In the genomic region with DNA sequence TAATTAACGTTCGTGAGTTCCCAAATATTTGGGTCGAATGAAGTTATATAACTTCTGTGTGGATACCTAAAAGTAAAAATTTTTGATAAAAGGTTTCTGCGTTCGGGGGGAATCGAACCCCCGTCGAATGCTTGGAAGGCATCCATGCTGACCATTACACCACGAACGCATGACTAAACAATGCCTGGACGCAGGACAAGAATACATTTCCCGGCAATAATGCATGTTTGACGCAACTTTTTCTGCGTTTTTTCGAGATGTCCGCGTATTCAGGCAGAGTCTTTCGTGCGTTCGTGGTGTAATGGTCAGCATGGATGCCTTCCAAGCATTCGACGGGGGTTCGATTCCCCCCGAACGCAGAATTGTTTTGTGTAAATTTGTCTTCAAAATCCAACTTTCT, we compare ENCODE assay signal across 2 worm cellular contexts.
TF ChIP-seq lines count a peak whose summit lies in the region.

No protein-coding gene starts in this region.

TF ChIP-seq in whole organism, L2 larva, 48 proteins besides CTCF, POLR2A, EP300 and RAD21 (continued from another document):
- peak; percentile 51 for TF ChIP-seq nhr-129 (tag; optimal IDR thresholded peaks at IDR 0.05; lab: Kevin White, UChicago)

TF ChIP-seq in whole organism, L4 larva, 104 proteins besides CTCF, POLR2A, EP300 and RAD21 (continued from another document):
- TF ChIP-seq R02D3.7 (tag; optimal IDR thresholded peaks at IDR 0.05; lab: Kevin White, UChicago), result no peak
- TF ChIP-seq nhr-10 (tag; optimal IDR thresholded peaks at IDR 0.05; lab: Kevin White, UChicago), result no peak
- TF ChIP-seq mdl-1 (tag; optimal IDR thresholded peaks at IDR 0.05; lab: Kevin White, UChicago), result peak in 1 of 2 experiments; percentile 62
- peak; percentile 92 for TF ChIP-seq snpc-1.2 (GFP tag; IDR thresholded peaks at IDR 0.05; lab: Robert Waterston, UW)
- peak; percentile 89 for TF ChIP-seq madf-9 (GFP tag; conservative IDR thresholded peaks at IDR 0.05; lab: Robert Waterston, UW)
- TF ChIP-seq hif-1 (tag; optimal IDR thresholded peaks at IDR 0.05; lab: Kevin White, UChicago), result peak; percentile 21 to 53
- TF ChIP-seq F37D6.2 (tag; optimal IDR thresholded peaks at IDR 0.05; lab: Kevin White, UChicago), result peak; percentile 61
- TF ChIP-seq nhr-237 (tag; optimal IDR thresholded peaks at IDR 0.05; lab: Kevin White, UChicago), result no peak
- peak; percentile 95 for TF ChIP-seq arid-1 (GFP tag; conservative IDR thresholded peaks at IDR 0.05; lab: Robert Waterston, UW)
- TF ChIP-seq nhr-28 (tag; optimal IDR thresholded peaks at IDR 0.05; lab: Kevin White, UChicago), result peak; percentile 54
- peak; percentile 76 for TF ChIP-seq spr-3 (GFP tag; optimal IDR thresholded peaks at IDR 0.05; lab: Kevin White, UChicago)
- TF ChIP-seq daf-8 (GFP tag; IDR thresholded peaks at IDR 0.05; lab: Robert Waterston, UW), result peak; percentile 74; the same call in 1 of the 2 replicates
- TF ChIP-seq dmd-6 (GFP tag; IDR thresholded peaks at IDR 0.05; lab: Robert Waterston, UW), result peak; percentile 86
- TF ChIP-seq ceh-28 (tag; optimal IDR thresholded peaks at IDR 0.05; lab: Kevin White, UChicago), result no peak
- TF ChIP-seq ama-1 (optimal IDR thresholded peaks at IDR 0.05; lab: Kevin White, UChicago), result no peak
- TF ChIP-seq sdz-12 (GFP tag; optimal IDR thresholded peaks at IDR 0.05; lab: Kevin White, UChicago), result peak; percentile 63
- peak; percentile 71 to 74; a peak in 3 of 4 replicates for TF ChIP-seq madf-5 (GFP tag; IDR thresholded peaks at IDR 0.05; lab: Robert Waterston, UW)
- peak; percentile 79 for TF ChIP-seq php-3 (GFP tag; IDR thresholded peaks at IDR 0.05; lab: Robert Waterston, UW)
- peak; percentile 90 for TF ChIP-seq Y48G9A.11 (GFP tag; IDR thresholded peaks at IDR 0.05; lab: Robert Waterston, UW)
- TF ChIP-seq T20F7.1 (GFP tag; optimal IDR thresholded peaks at IDR 0.05; lab: Kevin White, UChicago), result peak; percentile 70
- TF ChIP-seq dmd-9 (GFP tag; IDR thresholded peaks at IDR 0.05; lab: Robert Waterston, UW), result peak; percentile 89
- peak; percentile 57 for TF ChIP-seq spr-1 (tag; optimal IDR thresholded peaks at IDR 0.05; lab: Kevin White, UChicago)
- TF ChIP-seq skn-1 (tag; optimal IDR thresholded peaks at IDR 0.05; lab: Kevin White, UChicago), result no peak
- TF ChIP-seq D1046.2 (GFP tag; IDR thresholded peaks at IDR 0.05; lab: Robert Waterston, UW), result peak; percentile 90
- peak; percentile 74 for TF ChIP-seq lir-3 (tag; optimal IDR thresholded peaks at IDR 0.05; lab: Kevin White, UChicago)
- TF ChIP-seq duxl-1 (tag; optimal IDR thresholded peaks at IDR 0.05; lab: Kevin White, UChicago; ENCODE audit: poor library complexity), result peak; percentile 91
- TF ChIP-seq nhr-111 (GFP tag; optimal IDR thresholded peaks at IDR 0.05; lab: Kevin White, UChicago), result no peak
- no peak for TF ChIP-seq ceh-32 (tag; optimal IDR thresholded peaks at IDR 0.05; lab: Kevin White, UChicago; ENCODE audit: poor library complexity)
- TF ChIP-seq Y105C5A.15 (GFP tag; IDR thresholded peaks at IDR 0.05; lab: Robert Waterston, UW), result peak; percentile 69
- TF ChIP-seq egl-27 (tag; optimal IDR thresholded peaks at IDR 0.05; lab: Kevin White, UChicago), result no peak
- peak; percentile 77 for TF ChIP-seq zip-2 (tag; optimal IDR thresholded peaks at IDR 0.05; lab: Kevin White, UChicago)
- peak; percentile 82 to 83 for TF ChIP-seq daf-16 (GFP tag; optimal IDR thresholded peaks at IDR 0.05; lab: Kevin White, UChicago)
- TF ChIP-seq daf-16 (tag; optimal IDR thresholded peaks at IDR 0.05; lab: Kevin White, UChicago), result peak; percentile 81
- TF ChIP-seq unc-62 (GFP tag; optimal IDR thresholded peaks at IDR 0.05 in 1 of 2; lab: Kevin White, UChicago), result peak in 1 of 2 experiments; percentile 81
- TF ChIP-seq unc-62 (tag; optimal IDR thresholded peaks at IDR 0.05; lab: Kevin White, UChicago), result no peak
- peak; percentile 92 for TF ChIP-seq hmg-1.1 (GFP tag; IDR thresholded peaks at IDR 0.05; lab: Robert Waterston, UW)
- TF ChIP-seq F10B5.3 (tag; optimal IDR thresholded peaks at IDR 0.05; lab: Kevin White, UChicago), result peak; percentile 36
- peak; percentile 70 for TF ChIP-seq Y5F2A.4 (GFP tag; optimal IDR thresholded peaks at IDR 0.05; lab: Kevin White, UChicago)
- TF ChIP-seq mdt-29 (GFP tag; IDR thresholded peaks at IDR 0.05; lab: Robert Waterston, UW), result peak; percentile 84
- TF ChIP-seq attf-4 (tag; optimal IDR thresholded peaks at IDR 0.05; lab: Kevin White, UChicago), result no peak
- peak; percentile 93 for TF ChIP-seq tra-1 (GFP tag; IDR thresholded peaks at IDR 0.05; lab: Robert Waterston, UW)
- TF ChIP-seq dmd-8 (GFP tag; IDR thresholded peaks at IDR 0.05; lab: Robert Waterston, UW), result peak; percentile 95
- TF ChIP-seq T26A8.4 (GFP tag; IDR thresholded peaks at IDR 0.05; lab: Robert Waterston, UW), result peak; percentile 94
- peak; percentile 87 for TF ChIP-seq zfp-3 (GFP tag; conservative IDR thresholded peaks at IDR 0.05; lab: Robert Waterston, UW)
- TF ChIP-seq nhr-48 (tag; optimal IDR thresholded peaks at IDR 0.05; lab: Kevin White, UChicago), result peak; percentile 48
- peak; percentile 84 for TF ChIP-seq nhr-42 (GFP tag; IDR thresholded peaks at IDR 0.05; lab: Robert Waterston, UW)
- peak; percentile 76 for TF ChIP-seq mep-1 (tag; optimal IDR thresholded peaks at IDR 0.05; lab: Kevin White, UChicago)
- peak; percentile 94 for TF ChIP-seq ctbp-1 (GFP tag; IDR thresholded peaks at IDR 0.05; lab: Robert Waterston, UW)
- TF ChIP-seq unc-39 (tag; optimal IDR thresholded peaks at IDR 0.05; lab: Kevin White, UChicago), result no peak
- peak; percentile 84 for TF ChIP-seq F44E2.7 (GFP tag; IDR thresholded peaks at IDR 0.05; lab: Robert Waterston, UW)
- no peak for TF ChIP-seq lin-15B (tag; optimal IDR thresholded peaks at IDR 0.05; lab: Kevin White, UChicago)
- TF ChIP-seq nhr-25 (tag; optimal IDR thresholded peaks at IDR 0.05; lab: Kevin White, UChicago; ENCODE audit: borderline replicate concordance, insufficient read depth), result peak; percentile 68
- peak; percentile 92 for TF ChIP-seq F26F4.8 (GFP tag; conservative IDR thresholded peaks at IDR 0.05; lab: Robert Waterston, UW)
- peak; percentile 92 for TF ChIP-seq daf-19 (GFP tag; conservative IDR thresholded peaks at IDR 0.05; lab: Robert Waterston, UW)
- peak; percentile 82 for TF ChIP-seq lin-1 (GFP tag; IDR thresholded peaks at IDR 0.05; lab: Robert Waterston, UW)
- TF ChIP-seq tag-97 (GFP tag; IDR thresholded peaks at IDR 0.05; lab: Robert Waterston, UW), result no peak
- peak; percentile 97 for TF ChIP-seq vab-7 (GFP tag; IDR thresholded peaks at IDR 0.05; lab: Robert Waterston, UW)
- TF ChIP-seq ZK546.5 (tag; optimal IDR thresholded peaks at IDR 0.05; lab: Kevin White, UChicago), result no peak
- peak; percentile 62; the same call in 1 of the 2 replicates for TF ChIP-seq mxl-2 (GFP tag; conservative IDR thresholded peaks at IDR 0.05; lab: Robert Waterston, UW)
- peak; percentile 62; the same call in 1 of the 2 replicates for TF ChIP-seq Y75B8A.6 (GFP tag; IDR thresholded peaks at IDR 0.05; lab: Robert Waterston, UW)
- TF ChIP-seq zfp-2 (tag; optimal IDR thresholded peaks at IDR 0.05; lab: Kevin White, UChicago), result no peak
- peak; percentile 85 for TF ChIP-seq ZK337.2 (GFP tag; IDR thresholded peaks at IDR 0.05; lab: Robert Waterston, UW)
- peak; percentile 80 for TF ChIP-seq dve-1 (tag; optimal IDR thresholded peaks at IDR 0.05; lab: Kevin White, UChicago; ENCODE audit: insufficient read depth)
- no peak for TF ChIP-seq aha-1 (tag; lab: Kevin White, UChicago)
- TF ChIP-seq ceh-44 (GFP tag; IDR thresholded peaks at IDR 0.05; lab: Robert Waterston, UW), result peak; percentile 91; the same call in 1 of the 2 replicates
- no peak for TF ChIP-seq snpc-4 (tag; optimal IDR thresholded peaks at IDR 0.05; lab: Kevin White, UChicago)
- TF ChIP-seq lim-7 (GFP tag; IDR thresholded peaks at IDR 0.05; lab: Robert Waterston, UW), result peak; percentile 96
- peak; percentile 65 for TF ChIP-seq mxl-3 (GFP tag; optimal IDR thresholded peaks at IDR 0.05; lab: Kevin White, UChicago)
- no peak for TF ChIP-seq nhr-76 (tag; optimal IDR thresholded peaks at IDR 0.05; lab: Kevin White, UChicago)
- no peak for TF ChIP-seq mes-2 (tag; optimal IDR thresholded peaks at IDR 0.05; lab: Kevin White, UChicago; ENCODE audit: poor library complexity, severe bottlenecking)
- TF ChIP-seq nhr-6 (tag; optimal IDR thresholded peaks at IDR 0.05; lab: Kevin White, UChicago), result peak; percentile 72
- TF ChIP-seq zag-1 (tag; optimal IDR thresholded peaks at IDR 0.05; lab: Kevin White, UChicago), result no peak
- peak; percentile 81 for TF ChIP-seq lin-38 (GFP tag; IDR thresholded peaks at IDR 0.05; lab: Robert Waterston, UW)
- 0 out of 2 replicates have a peak, but pooled peaks have one; percentile 58 for TF ChIP-seq saeg-2 (GFP tag; IDR thresholded peaks at IDR 0.05; lab: Robert Waterston, UW)
- peak; percentile 25; the same call in 1 of the 2 replicates for TF ChIP-seq set-16 (GFP tag; IDR thresholded peaks at IDR 0.05; lab: Robert Waterston, UW)
- peak; percentile 94 for TF ChIP-seq ceh-20 (GFP tag; IDR thresholded peaks at IDR 0.05; lab: Robert Waterston, UW)
- peak; percentile 85 for TF ChIP-seq nhr-41 (GFP tag; IDR thresholded peaks at IDR 0.05; lab: Robert Waterston, UW)
- peak; percentile 17 for TF ChIP-seq dpl-1 (GFP tag; optimal IDR thresholded peaks at IDR 0.05; lab: Kevin White, UChicago)
- TF ChIP-seq ceh-62 (tag; optimal IDR thresholded peaks at IDR 0.05; lab: Kevin White, UChicago), result no peak
- TF ChIP-seq ceh-82 (tag; optimal IDR thresholded peaks at IDR 0.05; lab: Kevin White, UChicago), result no peak
- TF ChIP-seq lin-13 (GFP tag; optimal IDR thresholded peaks at IDR 0.05; lab: Kevin White, UChicago), result peak; percentile 76
- no peak for TF ChIP-seq zip-11 (GFP tag; IDR thresholded peaks at IDR 0.05; lab: Robert Waterston, UW)
- TF ChIP-seq hlh-11 (tag; optimal IDR thresholded peaks at IDR 0.05; lab: Kevin White, UChicago), result no peak
- peak; percentile 39 for TF ChIP-seq ztf-7 (tag; optimal IDR thresholded peaks at IDR 0.05; lab: Kevin White, UChicago)
- peak; percentile 36 for TF ChIP-seq unc-130 (GFP tag; optimal IDR thresholded peaks at IDR 0.05; lab: Kevin White, UChicago)
